Worm (Caenorhabditis elegans) whole organism, young adult: ENCODE measurements around the gene C29F3.7.
"Not testable (repeated sequence)": the region's sequence is repeated elsewhere in the genome, so short reads cannot be mapped to it uniquely, and the experiment has no call there.

Experiments
- B0019.2 ChIP-seq: fragments of 200-800 bp; sonication (Bioruptor generic); conservative IDR thresholded peaks from 2 replicates; pipeline ENCODE4 v1.3.6; 2022; ENCODE audit warnings: missing genetic modification reagents, missing genetic modification characterization, missing compliant biosample characterization
- B0035.1 ChIP-seq: sonication (generic microtip); optimal IDR thresholded peaks from 2 replicates; lab custom pipeline; 2016; ENCODE audit warnings: missing genetic modification characterization, mild to moderate bottlenecking, missing compliant biosample characterization, missing genotype, missing genetic modification reagents
- B0261.1 ChIP-seq: sonication (generic microtip); optimal IDR thresholded peaks from 2 replicates; lab custom pipeline; 2016; ENCODE audit warnings: mild to moderate bottlenecking, missing genetic modification characterization, moderate library complexity, missing compliant biosample characterization
- B0336.3 ChIP-seq: fragments of 200-800 bp; sonication (Bioruptor generic); IDR thresholded peaks from 2 replicates; pipeline ENCODE4 v1.3.6; 2022; ENCODE audit warnings: missing genetic modification characterization, missing compliant biosample characterization
- C17E4.6 ChIP-seq: fragments of 200-800 bp; sonication (Bioruptor generic); IDR thresholded peaks from 2 replicates; pipeline ENCODE4 v1.3.6; 2022; ENCODE audit warnings: missing genetic modification reagents, missing genetic modification characterization, missing compliant biosample characterization
- D2030.7 ChIP-seq: fragments of 200-800 bp; sonication (Bioruptor generic); IDR thresholded peaks from 2 replicates; pipeline ENCODE4 v1.3.6; 2022; ENCODE audit warnings: missing genetic modification reagents, missing genetic modification characterization, missing compliant biosample characterization
- F33H1.4 ChIP-seq: fragments of 200-800 bp; sonication (Bioruptor generic); IDR thresholded peaks from 2 replicates; pipeline ENCODE4 v1.3.6; 2022; ENCODE audit warnings: missing genetic modification reagents, missing genetic modification characterization, missing compliant biosample characterization
- F52B5.7 ChIP-seq: sonication (generic microtip); optimal IDR thresholded peaks from 2 replicates; lab custom pipeline; 2016; ENCODE audit warnings: mild to moderate bottlenecking, missing genetic modification characterization, missing compliant biosample characterization
- F57C9.4 ChIP-seq: sonication (generic microtip); optimal IDR thresholded peaks from 2 replicates; lab custom pipeline; 2017; ENCODE audit warnings: mild to moderate bottlenecking, missing genetic modification characterization, missing compliant biosample characterization
- Y53G8AR.9 ChIP-seq: fragments of 200-800 bp; sonication (Bioruptor generic); conservative IDR thresholded peaks from 2 replicates; pipeline ENCODE4 v1.3.6; 2022; ENCODE audit warnings: missing genetic modification reagents, missing genetic modification characterization, missing compliant biosample characterization
- Y79H2A.3 ChIP-seq: fragments of 200-800 bp; sonication (Bioruptor generic); conservative IDR thresholded peaks from 2 replicates; pipeline ENCODE4 v1.3.6; 2022; ENCODE audit warnings: missing genetic modification reagents, missing genetic modification characterization, missing compliant biosample characterization
- Y95B8A.8 ChIP-seq: fragments of 200-800 bp; sonication (Bioruptor generic); IDR thresholded peaks from 2 replicates; pipeline ENCODE4 v1.3.6; 2022; ENCODE audit warnings: missing genetic modification reagents, missing genetic modification characterization, missing compliant biosample characterization
- akir-1 ChIP-seq: fragments of 200-800 bp; sonication (Bioruptor generic); optimal IDR thresholded peaks from 2 replicates; lab custom pipeline; 2018; ENCODE audit warnings: mild to moderate bottlenecking, missing genetic modification characterization, moderate library complexity, missing compliant biosample characterization
- cebp-1 ChIP-seq, 2 experiments: fragments of 200-800 bp in 1 of 2; sonication (Bioruptor generic) in 1 of 2; sonication (generic microtip) in 1 of 2; IDR thresholded peaks in 1 of 2; optimal IDR thresholded peaks in 1 of 2; 2 replicates each; pipeline versions ENCODE4 v1.3.6 to Lab custom; 2017 to 2022; ENCODE audit warnings: missing compliant biosample characterization in 2 of 2, missing genetic modification characterization in 2 of 2, mild to moderate bottlenecking in 1 of 2, missing genetic modification reagents in 1 of 2, moderate library complexity in 1 of 2
- cebp-2 ChIP-seq: fragments of 200-800 bp; sonication (Bioruptor generic); IDR thresholded peaks from 2 replicates; pipeline ENCODE4 v1.3.6; 2022; ENCODE audit warnings: missing genetic modification characterization, missing compliant biosample characterization
- ceh-40 ChIP-seq: fragments of 200-800 bp; sonication (Bioruptor generic); IDR thresholded peaks from 2 replicates; pipeline ENCODE4 v1.3.6; 2022; ENCODE audit warnings: missing genetic modification characterization, missing compliant biosample characterization
- dox-1 ChIP-seq: fragments of 200-800 bp; sonication (Bioruptor generic); IDR thresholded peaks from 2 replicates; pipeline ENCODE4 v1.3.6; 2022; ENCODE audit warnings: missing genetic modification reagents, missing genetic modification characterization, missing compliant biosample characterization
- dpl-1 ChIP-seq: fragments of 150-350 bp; optimal IDR thresholded peaks from 2 replicates; lab custom pipeline; 2014; ENCODE audit warnings: missing biosample characterization, missing genetic modification reagents, missing genetic modification characterization
- egrh-3 ChIP-seq: fragments of 200-800 bp; sonication (Bioruptor generic); IDR thresholded peaks from 2 replicates; pipeline ENCODE4 v1.3.6; 2022; ENCODE audit warnings: missing genetic modification reagents, missing genetic modification characterization, missing compliant biosample characterization
- hlh-12 ChIP-seq: sonication (generic microtip); optimal IDR thresholded peaks from 2 replicates; lab custom pipeline; 2016; ENCODE audit warnings: missing genetic modification characterization, missing compliant biosample characterization
- hmg-1.2 ChIP-seq: fragments of 200-800 bp; sonication (Bioruptor generic); IDR thresholded peaks from 2 replicates; pipeline ENCODE4 v1.3.6; 2022; ENCODE audit warnings: missing genetic modification reagents, missing genetic modification characterization, missing compliant biosample characterization
- hmg-20 ChIP-seq: fragments of 200-800 bp; sonication (Bioruptor generic); IDR thresholded peaks from 2 replicates; pipeline ENCODE4 v1.3.6; 2022; ENCODE audit warnings: missing genetic modification reagents, missing genetic modification characterization, missing compliant biosample characterization
- hrde-1 ChIP-seq: sonication (generic microtip); optimal IDR thresholded peaks from 2 replicates; lab custom pipeline; 2016; ENCODE audit warnings: missing genetic modification characterization, mild to moderate bottlenecking, missing compliant biosample characterization, moderate library complexity, missing genotype, missing genetic modification reagents, borderline replicate concordance
- hsf-1 ChIP-seq: fragments of 200-800 bp; sonication (Bioruptor generic); IDR thresholded peaks from 2 replicates; pipeline ENCODE4 v1.3.6; 2022; ENCODE audit warnings: missing genetic modification reagents, missing genetic modification characterization, missing compliant biosample characterization
- lin-35 ChIP-seq, 3 experiments: fragments of 150-350 bp in 2 of 3; sonication (generic microtip) in 1 of 3; optimal IDR thresholded peaks; 2 replicates each; lab custom pipeline; 2014 to 2018; ENCODE audit warnings: missing biosample characterization in 3 of 3, missing genetic modification characterization in 3 of 3, missing genetic modification reagents in 3 of 3
- lin-54 ChIP-seq: fragments of 200-800 bp; sonication (Bioruptor generic); optimal IDR thresholded peaks from 2 replicates; lab custom pipeline; 2018; ENCODE audit warnings: mild to moderate bottlenecking, missing genetic modification characterization, missing compliant biosample characterization
- lsl-1 ChIP-seq: fragments of 200-800 bp; sonication (Bioruptor generic); optimal IDR thresholded peaks from 2 replicates; lab custom pipeline; 2018; ENCODE audit warnings: mild to moderate bottlenecking, missing genetic modification characterization, moderate library complexity, missing compliant biosample characterization
- madf-10 ChIP-seq: sonication (generic microtip); optimal IDR thresholded peaks from 2 replicates; lab custom pipeline; 2016; ENCODE audit warnings: mild to moderate bottlenecking, missing genetic modification characterization, missing compliant biosample characterization
- madf-6 ChIP-seq: fragments of 200-800 bp; sonication (Bioruptor generic); IDR thresholded peaks from 2 replicates; pipeline ENCODE4 v1.3.6; 2022; ENCODE audit warnings: missing genetic modification reagents, missing genetic modification characterization, missing compliant biosample characterization
- madf-8 ChIP-seq: fragments of 200-800 bp; sonication (Bioruptor generic); conservative IDR thresholded peaks from 2 replicates; pipeline ENCODE4 v1.3.6; 2022; ENCODE audit warnings: missing genetic modification reagents, missing genetic modification characterization, missing compliant biosample characterization
- mcd-1 ChIP-seq: fragments of 200-800 bp; sonication (Bioruptor generic); IDR thresholded peaks from 2 replicates; pipeline ENCODE4 v1.3.6; 2022; ENCODE audit warnings: missing genetic modification reagents, missing genetic modification characterization, missing compliant biosample characterization
- mes-4 ChIP-seq: sonication (generic microtip); optimal IDR thresholded peaks from 2 replicates; lab custom pipeline; 2016; ENCODE audit warnings: missing genotype, missing genetic modification characterization, missing compliant biosample characterization
- nfya-2 ChIP-seq: fragments of 200-800 bp; sonication (Bioruptor generic); IDR thresholded peaks from 2 replicates; pipeline ENCODE4 v1.3.6; 2022; ENCODE audit warnings: missing genetic modification reagents, missing genetic modification characterization, missing compliant biosample characterization
- nhr-90 ChIP-seq: sonication (generic microtip); optimal IDR thresholded peaks from 2 replicates; lab custom pipeline; 2016; ENCODE audit warnings: missing genotype, mild to moderate bottlenecking, missing genetic modification characterization, missing compliant biosample characterization
- pha-4 ChIP-seq: fragments of 150-350 bp; sonication (generic microtip); optimal IDR thresholded peaks from 2 replicates; lab custom pipeline; 2014; ENCODE audit warnings: missing biosample characterization, missing genetic modification reagents, missing genetic modification characterization
- rpc-1 ChIP-seq, 2 experiments: fragments of 150-350 bp in 1 of 2; sonication (generic microtip) in 1 of 2; optimal IDR thresholded peaks; 2 replicates each; lab custom pipeline; 2014 to 2018; ENCODE audit warnings: missing biosample characterization in 1 of 2, missing genetic modification characterization in 1 of 2, missing genetic modification reagents in 1 of 2, missing genotype in 1 of 2
- sea-2 ChIP-seq: fragments of 200-800 bp; sonication (Bioruptor generic); IDR thresholded peaks from 2 replicates; pipeline ENCODE4 v1.3.6; 2022; ENCODE audit warnings: missing genetic modification characterization, missing compliant biosample characterization
- sptf-2 ChIP-seq: fragments of 200-800 bp; sonication (Bioruptor generic); optimal IDR thresholded peaks from 2 replicates; lab custom pipeline; 2018; ENCODE audit warnings: mild to moderate bottlenecking, missing genetic modification characterization, missing compliant biosample characterization
- tbp1 ChIP-seq: fragments of 200-800 bp; sonication (Bioruptor generic); optimal IDR thresholded peaks from 2 replicates; lab custom pipeline; 2018; ENCODE audit warnings: mild to moderate bottlenecking, missing genetic modification characterization, missing compliant biosample characterization
- unc-130 ChIP-seq: sonication (generic microtip); optimal IDR thresholded peaks from 2 replicates; lab custom pipeline; 2016; ENCODE audit warnings: missing genetic modification reagents, missing genetic modification characterization, missing compliant biosample characterization
- unc-62 ChIP-seq: fragments of 150-350 bp; optimal IDR thresholded peaks from 2 replicates; lab custom pipeline; 2014; ENCODE audit warnings: missing biosample characterization, missing genetic modification reagents, missing genetic modification characterization
- xnd-1 ChIP-seq: sonication (generic microtip); optimal IDR thresholded peaks from 2 replicates; lab custom pipeline; 2016; ENCODE audit warnings: missing genotype, missing genetic modification reagents, missing genetic modification characterization, missing compliant biosample characterization
- zim-3 ChIP-seq: sonication (generic microtip); optimal IDR thresholded peaks from 2 replicates; lab custom pipeline; 2017; ENCODE audit warnings: mild to moderate bottlenecking, missing genetic modification characterization, moderate library complexity, missing compliant biosample characterization
- ztf-18 ChIP-seq: sonication (generic microtip); optimal IDR thresholded peaks from 2 replicates; lab custom pipeline; 2016; ENCODE audit warnings: missing genotype, mild to moderate bottlenecking, missing genetic modification characterization, missing compliant biosample characterization
- ztf-26 ChIP-seq: sonication (generic microtip); optimal IDR thresholded peaks from 2 replicates; lab custom pipeline; 2017; ENCODE audit warnings: missing genetic modification characterization, missing compliant biosample characterization
- ztf-28 ChIP-seq: fragments of 200-800 bp; sonication (Bioruptor generic); IDR thresholded peaks from 2 replicates; pipeline ENCODE4 v1.3.6; 2022; ENCODE audit warnings: missing genetic modification reagents, missing genetic modification characterization, missing compliant biosample characterization

Gene C29F3.7

ce11 chrV:15390599-15390998 is 35.9 kb downstream of the C29F3.7 start:
- TF ChIP-seq tbp1 (GFP tag; lab: Kevin White, UChicago) = peak; percentile 76
- TF ChIP-seq rpc-1 (optimal IDR thresholded peaks at IDR 0.05; lab: Kevin White, UChicago) = not testable (repeated sequence)
- peak; percentile 42 for TF ChIP-seq rpc-1 (tag; optimal IDR thresholded peaks at IDR 0.05; lab: Kevin White, UChicago)
- peak; percentile 50 for TF ChIP-seq B0261.1

ce11 chrV:15392064-15392463 is 37.4 kb downstream of the C29F3.7 start:
- TF ChIP-seq sptf-2 = no peak
- peak; percentile 11; the same call in 1 of the 2 replicates for TF ChIP-seq madf-6
- no peak for TF ChIP-seq pha-4 (tag; lab: Kevin White, UChicago)
- peak; percentile 62 for TF ChIP-seq lsl-1 (GFP tag; lab: Kevin White, UChicago)
- TF ChIP-seq F57C9.4 (tag; lab: Kevin White, UChicago) = no peak
- TF ChIP-seq egrh-3 = no peak
- TF ChIP-seq hrde-1 (tag; lab: Kevin White, UChicago) = no peak
- TF ChIP-seq nhr-90 = no peak
- TF ChIP-seq D2030.7 (GFP tag; lab: Robert Waterston, UW) = no peak
- TF ChIP-seq B0336.3 (GFP tag; lab: Robert Waterston, UW) = no peak
- TF ChIP-seq hmg-20 (GFP tag; lab: Robert Waterston, UW) = no peak
- no peak for TF ChIP-seq ztf-28 (GFP tag; lab: Robert Waterston, UW)
- no peak for TF ChIP-seq unc-130
- TF ChIP-seq ceh-40 (GFP tag; lab: Robert Waterston, UW) = no peak
- TF ChIP-seq mes-4 (tag; lab: Kevin White, UChicago) = no peak
- peak; percentile 45; the same call in 1 of the 2 replicates for TF ChIP-seq mcd-1 (GFP tag; lab: Robert Waterston, UW)
- no peak for TF ChIP-seq zim-3
- TF ChIP-seq ztf-18 (tag; lab: Kevin White, UChicago) = peak; percentile 73
- TF ChIP-seq ztf-26 (tag; lab: Kevin White, UChicago) = no peak
- TF ChIP-seq cebp-2 = no peak
- no peak for TF ChIP-seq sea-2 (GFP tag; lab: Robert Waterston, UW)
- no peak for TF ChIP-seq akir-1 (GFP tag; lab: Kevin White, UChicago)
- TF ChIP-seq F52B5.7 = no peak
- TF ChIP-seq hlh-12 (tag; lab: Kevin White, UChicago) = no peak
- TF ChIP-seq cebp-1 (GFP tag; IDR thresholded peaks at IDR 0.05; lab: Robert Waterston, UW) = no peak
- no peak for TF ChIP-seq cebp-1 (tag; optimal IDR thresholded peaks at IDR 0.05; lab: Kevin White, UChicago)
- no peak for TF ChIP-seq nfya-2 (GFP tag; lab: Robert Waterston, UW)
- TF ChIP-seq hmg-1.2 = 0 out of 2 replicates have a peak, but pooled peaks have one; percentile 12
- TF ChIP-seq, all 124 proteins: peak for 5

- TF ChIP-seq Y79H2A.3 (GFP tag; lab: Robert Waterston, UW) (no peak), madf-10 (no peak), dpl-1 (GFP tag; lab: Kevin White, UChicago) (no peak), lin-54 (GFP tag; lab: Kevin White, UChicago) (peak; percentile 10)
Measured at ce11 chrV:15394906-15395305, 40.2 kb downstream of the C29F3.7 start, which contains the start of gene T06E6.1. Gene T06E6.1, minus strand, starts transcription at chrV:15394961.

ce11 chrV:15395347-15395746 is 40.6 kb downstream of the C29F3.7 start, which contains the start of gene cyb-3:
Gene cyb-3, plus strand, starts transcription at chrV:15395696.
- TF ChIP-seq Y53G8AR.9 (GFP tag; lab: Robert Waterston, UW) = 0 out of 2 replicates have a peak, but pooled peaks have one; percentile 24
- peak; percentile 82 for TF ChIP-seq xnd-1 (tag; lab: Kevin White, UChicago)
- peak; percentile 92 for TF ChIP-seq madf-8
- peak; percentile 84 for TF ChIP-seq mcd-1 (GFP tag; lab: Robert Waterston, UW)
- no peak for TF ChIP-seq C17E4.6
- TF ChIP-seq hsf-1 (GFP tag; lab: Robert Waterston, UW) = peak; percentile 86
- TF ChIP-seq lin-35 (GFP tag; optimal IDR thresholded peaks at IDR 0.05; lab: Kevin White, UChicago) = peak in 1 of 3 experiments; percentile 69
- peak; percentile 67; the same call in 1 of the 2 replicates for TF ChIP-seq Y95B8A.8 (GFP tag; lab: Robert Waterston, UW)
- TF ChIP-seq F33H1.4 (GFP tag; lab: Robert Waterston, UW) = peak; percentile 71
- peak; percentile 85 for TF ChIP-seq dpl-1 (GFP tag; lab: Kevin White, UChicago)
- no peak for TF ChIP-seq unc-62 (GFP tag; lab: Kevin White, UChicago)
- no peak for TF ChIP-seq B0035.1 (tag; lab: Kevin White, UChicago)
- TF ChIP-seq B0019.2 = peak; percentile 80
- peak; percentile 60; the same call in 1 of the 2 replicates for TF ChIP-seq dox-1 (GFP tag; lab: Robert Waterston, UW)
